Fruit fly (Drosophila melanogaster) S2 (cell line): ENCODE measurements around the gene Polr2I.

ENCODE experiments used
- CG8478 ChIP-seq: fragments of >200 bp; optimal IDR thresholded peaks from 2 replicates; lab custom pipeline; 2018
- CTCF ChIP-seq, 2 experiments: fragments of >200 bp; optimal IDR thresholded peaks; 2 replicates each; lab custom pipeline; 2018

- TF ChIP-seq CG8478 (no peak), CTCF (optimal IDR thresholded peaks at IDR 0.05; lab: Kevin White, UChicago) (no peak)
Observed at dm6 chr3R:14346838-14347745, 38.2 kb downstream of the Polr2I start.
